Fruit fly (Drosophila melanogaster) whole organism, embryonic: Measurements from ENCODE around the gene CG5355.

ENCODE experiments used
- Aef1 ChIP-seq: fragments of 200-800 bp; sonication (Bioruptor generic); IDR thresholded peaks from 3 replicates; pipeline ENCODE4 v1.3.6; 2022; ENCODE audit warnings: missing biosample characterization, missing genetic modification characterization
- CG10209 ChIP-seq: fragments of 200-800 bp; sonication (Bioruptor generic); optimal IDR thresholded peaks from 3 replicates; lab custom pipeline; 2017; ENCODE audit warnings: missing biosample characterization, mild to moderate bottlenecking, missing genetic modification characterization, missing genetic modification reagents
- CG1024 ChIP-seq: fragments of 200-800 bp; sonication (Bioruptor generic); IDR thresholded peaks from 2 replicates; pipeline ENCODE4 v1.3.6; 2022; ENCODE audit warnings: missing biosample characterization, missing genetic modification characterization
- CG12219 ChIP-seq: fragments of 200-800 bp; sonication (Bioruptor generic); optimal IDR thresholded peaks from 3 replicates; lab custom pipeline; 2018; ENCODE audit warnings: missing biosample characterization, mild to moderate bottlenecking, missing genetic modification characterization
- CG12659 ChIP-seq: fragments of 200-800 bp; sonication (Bioruptor generic); optimal IDR thresholded peaks from 3 replicates; lab custom pipeline; 2017; ENCODE audit warnings: mild to moderate bottlenecking, missing biosample characterization, missing genetic modification reagents, missing genetic modification characterization
- CG13775 ChIP-seq: fragments of 200-800 bp; sonication (Bioruptor generic); optimal IDR thresholded peaks from 3 replicates; lab custom pipeline; 2017; ENCODE audit warnings: missing biosample characterization, mild to moderate bottlenecking, missing genetic modification characterization
- CG14667 ChIP-seq: fragments of 200-800 bp; sonication (Bioruptor generic); IDR thresholded peaks from 2 replicates; pipeline ENCODE4 v1.3.6; 2022; ENCODE audit warnings: missing biosample characterization, missing genetic modification characterization
- CG1529 ChIP-seq: fragments of 200-800 bp; sonication (Bioruptor generic); optimal IDR thresholded peaks from 3 replicates; lab custom pipeline; 2018; ENCODE audit warnings: missing biosample characterization, missing genetic modification characterization
- CG17186 ChIP-seq: fragments of 200-800 bp; sonication (Bioruptor generic); optimal IDR thresholded peaks from 3 replicates; lab custom pipeline; 2017; ENCODE audit warnings: missing biosample characterization, missing genetic modification reagents, missing genetic modification characterization
- CG17568 ChIP-seq: fragments of 200-800 bp; sonication (Bioruptor generic); optimal IDR thresholded peaks from 2 replicates; lab custom pipeline; 2018; ENCODE audit warnings: missing biosample characterization, mild to moderate bottlenecking, missing genetic modification characterization, moderate library complexity
- CG3065 ChIP-seq: fragments of 200-800 bp; sonication (Bioruptor generic); optimal IDR thresholded peaks from 2 replicates; lab custom pipeline; 2016; ENCODE audit warnings: missing biosample characterization, missing genetic modification characterization
- CG31224 ChIP-seq: fragments of 200-800 bp; sonication (Bioruptor generic); IDR thresholded peaks from 2 replicates; pipeline ENCODE4 v1.3.6; 2022; ENCODE audit warnings: missing biosample characterization, missing genetic modification characterization
- CG31365 ChIP-seq: fragments of 200-800 bp; sonication (Bioruptor generic); optimal IDR thresholded peaks from 2 replicates; lab custom pipeline; 2018; ENCODE audit warnings: missing biosample characterization, mild to moderate bottlenecking, missing genetic modification characterization
- CG33557 ChIP-seq: fragments of 200-800 bp; sonication (Bioruptor generic); optimal IDR thresholded peaks from 2 replicates; lab custom pipeline; 2019; ENCODE audit warnings: missing biosample characterization, mild to moderate bottlenecking, missing genetic modification characterization, moderate library complexity
- CG3838 ChIP-seq: fragments of 200-800 bp; sonication (Bioruptor generic); optimal IDR thresholded peaks from 3 replicates; lab custom pipeline; 2016; ENCODE audit warnings: missing biosample characterization, missing genetic modification characterization
- CG42726 ChIP-seq: fragments of 200-800 bp; sonication (Bioruptor generic); IDR thresholded peaks from 2 replicates; pipeline ENCODE4 v1.3.6; 2022; ENCODE audit warnings: missing biosample characterization, missing genetic modification characterization; ENCODE audit not compliant: partially characterized antibody
- CG4617 ChIP-seq: fragments of 200-800 bp; sonication (Bioruptor generic); optimal IDR thresholded peaks from 3 replicates; lab custom pipeline; 2016; ENCODE audit warnings: missing biosample characterization, missing genetic modification characterization, borderline replicate concordance
- CG4707 ChIP-seq: fragments of 200-800 bp; sonication (Bioruptor generic); optimal IDR thresholded peaks from 2 replicates; lab custom pipeline; 2018; ENCODE audit warnings: missing biosample characterization, mild to moderate bottlenecking, missing genetic modification characterization, moderate library complexity
- CG4730 ChIP-seq: fragments of 200-800 bp; sonication (Bioruptor generic); IDR thresholded peaks from 2 replicates; pipeline ENCODE4 v1.3.6; 2022; ENCODE audit warnings: missing biosample characterization, missing genetic modification characterization
- CG6791 ChIP-seq: fragments of 200-800 bp; sonication (Bioruptor generic); IDR thresholded peaks from 3 replicates; pipeline ENCODE4 v1.3.6; 2022; ENCODE audit warnings: missing biosample characterization, missing genetic modification characterization; ENCODE audit not compliant: partially characterized antibody
- CG8359 ChIP-seq: fragments of 200-800 bp; sonication (Bioruptor generic); optimal IDR thresholded peaks from 2 replicates; lab custom pipeline; 2017; ENCODE audit warnings: missing biosample characterization, mild to moderate bottlenecking, missing genetic modification characterization, borderline replicate concordance
- CHES-1-like ChIP-seq: fragments of 200-800 bp; sonication (Bioruptor generic); optimal IDR thresholded peaks from 2 replicates; lab custom pipeline; 2016; ENCODE audit warnings: missing biosample characterization, missing genetic modification characterization
- Camta ChIP-seq: fragments of 200-800 bp; sonication (Bioruptor generic); optimal IDR thresholded peaks from 2 replicates; lab custom pipeline; 2016; ENCODE audit warnings: missing biosample characterization, missing genetic modification characterization
- Deaf1 ChIP-seq: fragments of 200-800 bp; optimal IDR thresholded peaks from 3 replicates; lab custom pipeline; 2019; ENCODE audit warnings: missing biosample characterization, mild to moderate bottlenecking, missing genetic modification characterization, moderate library complexity
- H15 ChIP-seq: fragments of 200-800 bp; sonication (Bioruptor generic); IDR thresholded peaks from 3 replicates; pipeline ENCODE4 v1.3.6; 2022; ENCODE audit warnings: missing biosample characterization, missing genetic modification characterization
- HmgZ ChIP-seq: fragments of 200-800 bp; sonication (Bioruptor generic); optimal IDR thresholded peaks from 2 replicates; lab custom pipeline; 2018; ENCODE audit warnings: missing biosample characterization, mild to moderate bottlenecking, missing genetic modification characterization
- Jarid2 ChIP-seq: fragments of 200-800 bp; sonication (Bioruptor generic); optimal IDR thresholded peaks from 3 replicates; lab custom pipeline; 2017; ENCODE audit warnings: mild to moderate bottlenecking, missing biosample characterization, missing genetic modification reagents, missing genetic modification characterization
- Lhr ChIP-seq: fragments of 200-800 bp; sonication (Bioruptor generic); optimal IDR thresholded peaks from 3 replicates; lab custom pipeline; 2017; ENCODE audit warnings: mild to moderate bottlenecking, missing biosample characterization, missing genetic modification reagents, missing genetic modification characterization
- Oaz ChIP-seq: fragments of 200-800 bp; sonication (Bioruptor generic); IDR thresholded peaks from 2 replicates; pipeline ENCODE4 v1.3.6; 2022; ENCODE audit warnings: missing biosample characterization, missing genetic modification characterization
- PHDP ChIP-seq: fragments of 200-800 bp; sonication (Bioruptor generic); optimal IDR thresholded peaks from 3 replicates; lab custom pipeline; 2018; ENCODE audit warnings: missing biosample characterization, mild to moderate bottlenecking, missing genetic modification characterization, moderate library complexity
- Tbp ChIP-seq: fragments of >200 bp; optimal IDR thresholded peaks from 2 replicates; lab custom pipeline; 2018; ENCODE audit warnings: missing biosample characterization, missing genetic modification characterization
- az2 ChIP-seq: fragments of 200-800 bp; sonication (Bioruptor generic); optimal IDR thresholded peaks from 3 replicates; lab custom pipeline; 2016; ENCODE audit warnings: missing biosample characterization, missing genetic modification characterization
- caup ChIP-seq: fragments of 200-800 bp; sonication (Bioruptor generic); optimal IDR thresholded peaks from 3 replicates; lab custom pipeline; 2017; ENCODE audit warnings: missing biosample characterization, mild to moderate bottlenecking, missing genetic modification characterization, moderate library complexity; ENCODE audit not compliant: severe bottlenecking
- hbn ChIP-seq: fragments of 200-800 bp; sonication (Bioruptor generic); IDR thresholded peaks from 2 replicates; pipeline ENCODE4 v1.3.6; 2022; ENCODE audit warnings: missing biosample characterization, missing genetic modification characterization; ENCODE audit not compliant: partially characterized antibody
- hth ChIP-seq: fragments of >200 bp; optimal IDR thresholded peaks from 2 replicates; lab custom pipeline; 2017; ENCODE audit warnings: inconsistent platforms
- knrl ChIP-seq: fragments of 200-800 bp; sonication (Bioruptor generic); IDR thresholded peaks from 3 replicates; pipeline ENCODE4 v1.3.6; 2022; ENCODE audit warnings: missing biosample characterization, missing genetic modification characterization; ENCODE audit not compliant: partially characterized antibody
- lilli ChIP-seq: fragments of 200-800 bp; sonication (Bioruptor generic); optimal IDR thresholded peaks from 3 replicates; lab custom pipeline; 2016; ENCODE audit warnings: missing biosample characterization, missing genetic modification characterization
- nerfin-2 ChIP-seq: fragments of 200-800 bp; sonication (Bioruptor generic); IDR thresholded peaks from 2 replicates; pipeline ENCODE4 v1.3.6; 2022; ENCODE audit warnings: missing biosample characterization, missing genetic modification characterization; ENCODE audit not compliant: partially characterized antibody
- nom ChIP-seq: fragments of 200-800 bp; sonication (Bioruptor generic); optimal IDR thresholded peaks from 2 replicates; lab custom pipeline; 2017; ENCODE audit warnings: missing biosample characterization, missing genetic modification characterization, mild to moderate bottlenecking, moderate library complexity, missing genetic modification reagents
- repo ChIP-seq: fragments of 200-800 bp; sonication (Bioruptor generic); optimal IDR thresholded peaks from 2 replicates; lab custom pipeline; 2016; ENCODE audit warnings: missing biosample characterization, missing genetic modification characterization
- row ChIP-seq: fragments of 200-800 bp; sonication (Bioruptor generic); IDR thresholded peaks from 3 replicates; pipeline ENCODE4 v1.3.6; 2022; ENCODE audit warnings: missing biosample characterization, missing genetic modification characterization
- run ChIP-seq: fragments of 200-800 bp; sonication (Bioruptor generic); optimal IDR thresholded peaks from 3 replicates; lab custom pipeline; 2018; ENCODE audit warnings: missing biosample characterization, mild to moderate bottlenecking, missing genetic modification characterization
- sima ChIP-seq: fragments of 200-800 bp; sonication (Bioruptor generic); optimal IDR thresholded peaks from 2 replicates; lab custom pipeline; 2016; ENCODE audit warnings: missing biosample characterization, missing genetic modification characterization
- slp2 ChIP-seq: fragments of 200-800 bp; sonication (Bioruptor generic); optimal IDR thresholded peaks from 2 replicates; lab custom pipeline; 2016; ENCODE audit warnings: missing biosample characterization, missing genetic modification characterization
- so ChIP-seq: fragments of 200-800 bp; sonication (Bioruptor generic); IDR thresholded peaks from 3 replicates; pipeline ENCODE4 v1.3.6; 2022; ENCODE audit warnings: missing biosample characterization, missing genetic modification characterization
- trh ChIP-seq: fragments of 200-800 bp; sonication (Bioruptor generic); optimal IDR thresholded peaks from 2 replicates; lab custom pipeline; 2016; ENCODE audit warnings: missing biosample characterization, missing genetic modification characterization
- twi ChIP-seq: fragments of 200-800 bp; optimal IDR thresholded peaks from 2 replicates; lab custom pipeline; 2019; ENCODE audit warnings: missing biosample characterization, mild to moderate bottlenecking, missing genetic modification characterization, moderate library complexity
- unpg ChIP-seq: fragments of 200-800 bp; sonication (Bioruptor generic); optimal IDR thresholded peaks from 3 replicates; lab custom pipeline; 2018; ENCODE audit warnings: missing biosample characterization, mild to moderate bottlenecking, missing genetic modification characterization, moderate library complexity
- wdn ChIP-seq: fragments of 200-800 bp; sonication (Bioruptor generic); IDR thresholded peaks from 2 replicates; pipeline ENCODE4 v1.3.6; 2022; ENCODE audit warnings: missing biosample characterization, missing genetic modification characterization

The CG5355 gene

dm6 chr2L:10408122-10408576 is 5.1 kb downstream of the CG5355 start, which contains the start of the genes Ip259 and RpS27A (continued):
- TF ChIP-seq knrl (GFP tag; lab: Robert Waterston, UW) (no peak; the same call in 2 of the 3 replicates), lilli (GFP tag; lab: Kevin White, UChicago) (peak; percentile 48), nom (GFP tag; lab: Kevin White, UChicago) (peak; percentile 83), CG13775 (peak; percentile 87), Lhr (peak; percentile 74), twi (tag; lab: Kevin White, UChicago) (peak; percentile 46), HmgZ (peak; percentile 71), caup (GFP tag; lab: Kevin White, UChicago) (peak; percentile 93), hbn (no peak), CG3838 (no peak), CG4730 (peak; percentile 35; the same call in 1 of the 2 replicates), CHES-1-like (GFP tag; lab: Kevin White, UChicago) (peak; percentile 48), row (GFP tag; lab: Robert Waterston, UW) (peak; percentile 81), CG6791 (GFP tag; lab: Robert Waterston, UW) (no peak), CG1024 (GFP tag; lab: Robert Waterston, UW) (peak; percentile 98), H15 (GFP tag; lab: Robert Waterston, UW) (peak; percentile 71), CG17568 (peak; percentile 64), Aef1 (GFP tag; lab: Robert Waterston, UW) (peak; percentile 54; the same call in 2 of the 3 replicates), hth (no peak), trh (peak; percentile 60), CG4707 (GFP tag; lab: Kevin White, UChicago) (peak; percentile 79), CG17186 (GFP tag; lab: Kevin White, UChicago) (peak; percentile 41), CG1529 (peak; percentile 55), wdn (GFP tag; lab: Robert Waterston, UW) (peak; percentile 54; the same call in 1 of the 2 replicates), CG10209 (GFP tag; lab: Kevin White, UChicago) (peak; percentile 80), Deaf1 (tag; lab: Kevin White, UChicago) (no peak), CG4617 (GFP tag; lab: Kevin White, UChicago) (peak; percentile 46), CG31365 (tag; lab: Kevin White, UChicago) (peak; percentile 42), CG31224 (GFP tag; lab: Robert Waterston, UW) (peak; percentile 62), CG33557 (GFP tag; lab: Kevin White, UChicago) (peak; percentile 69), repo (GFP tag; lab: Kevin White, UChicago) (peak; percentile 39), so (GFP tag; lab: Robert Waterston, UW) (peak; percentile 53; the same call in 1 of the 3 replicates), CG14667 (GFP tag; lab: Robert Waterston, UW) (no peak; the same call in 1 of the 2 replicates), CG3065 (GFP tag; lab: Kevin White, UChicago) (peak; percentile 61), CG8359 (GFP tag; lab: Kevin White, UChicago) (peak; percentile 60), Jarid2 (GFP tag; lab: Kevin White, UChicago) (no peak), slp2 (GFP tag; lab: Kevin White, UChicago) (peak; percentile 83), CG12659 (GFP tag; lab: Kevin White, UChicago) (peak; percentile 90), nerfin-2 (GFP tag; lab: Robert Waterston, UW) (no peak), run (no peak), Oaz (0 out of 2 replicates have a peak, but pooled peaks have one; percentile 23), Camta (GFP tag; lab: Kevin White, UChicago) (peak; percentile 81), CG12219 (GFP tag; lab: Kevin White, UChicago) (peak; percentile 56), az2 (GFP tag; lab: Kevin White, UChicago) (peak; percentile 55), CG42726 (GFP tag; lab: Robert Waterston, UW) (peak; percentile 30; the same call in 1 of the 2 replicates), sima (peak; percentile 43), Tbp (GFP tag; lab: Kevin White, UChicago) (no peak), PHDP (peak; percentile 71), unpg (GFP tag; lab: Kevin White, UChicago) (peak; percentile 76)
